ENCODE assay signal across 2 worm cellular contexts in genomic region chrX:8030032-8030431, ce11.
TF ChIP-seq lines count a peak whose summit lies in the region.

No protein-coding gene starts in this region.

TF ChIP-seq in whole organism, L4 larva, 104 proteins besides CTCF, POLR2A, EP300 and RAD21:
- TF ChIP-seq egl-43 (GFP tag; IDR thresholded peaks at IDR 0.05; lab: Robert Waterston, UW) (no peak), aha-1 (tag; lab: Kevin White, UChicago) (peak; percentile 32), unc-62 (GFP tag; optimal IDR thresholded peaks at IDR 0.05 in 1 of 2; lab: Kevin White, UChicago) (peak in 1 of 2 experiments; percentile 68), unc-62 (tag; optimal IDR thresholded peaks at IDR 0.05; lab: Kevin White, UChicago) (no peak)
TF ChIP-seq in whole organism, L4 larva: peak in this region for 2.

TF ChIP-seq in whole organism, young adult, 124 proteins besides CTCF, POLR2A, EP300 and RAD21:
- TF ChIP-seq nfyb-1 (GFP tag; IDR thresholded peaks at IDR 0.05; lab: Robert Waterston, UW) (0 out of 2 replicates have a peak, but pooled peaks have one; percentile 52), unc-130 (GFP tag; optimal IDR thresholded peaks at IDR 0.05; lab: Kevin White, UChicago) (no peak)
